Fruit fly (Drosophila melanogaster) whole organism, embryonic: ENCODE measurements around the gene msps.

ENCODE experiments used
- Bdp1 ChIP-seq: fragments of 200-800 bp; sonication (Bioruptor generic); optimal IDR thresholded peaks from 3 replicates; lab custom pipeline; 2016; ENCODE audit warnings: missing biosample characterization, missing genetic modification characterization
- Blimp-1 ChIP-seq: fragments of 200-800 bp; sonication (Bioruptor generic); optimal IDR thresholded peaks from 3 replicates; lab custom pipeline; 2018; ENCODE audit warnings: missing biosample characterization, missing genetic modification characterization, mild to moderate bottlenecking, moderate library complexity, missing genetic modification reagents
- CG1233 ChIP-seq: fragments of 200-800 bp; sonication (Bioruptor generic); optimal IDR thresholded peaks from 4 replicates; lab custom pipeline; 2018; ENCODE audit warnings: missing biosample characterization, mild to moderate bottlenecking, missing genetic modification characterization
- CG12769 ChIP-seq: fragments of 200-800 bp; sonication (Bioruptor generic); optimal IDR thresholded peaks from 2 replicates; lab custom pipeline; 2019; ENCODE audit warnings: missing biosample characterization, mild to moderate bottlenecking, missing genetic modification characterization, moderate library complexity
- CG12942 ChIP-seq: fragments of 200-800 bp; sonication (Bioruptor generic); optimal IDR thresholded peaks from 3 replicates; lab custom pipeline; 2016; ENCODE audit warnings: missing biosample characterization, missing genetic modification characterization
- CG13296 ChIP-seq: fragments of 200-800 bp; sonication (Bioruptor generic); optimal IDR thresholded peaks from 3 replicates; lab custom pipeline; 2018; ENCODE audit warnings: missing biosample characterization, mild to moderate bottlenecking, missing genetic modification characterization
- CG13424 ChIP-seq: fragments of 200-800 bp; sonication (Bioruptor generic); optimal IDR thresholded peaks from 2 replicates; lab custom pipeline; 2019; ENCODE audit warnings: missing biosample characterization, mild to moderate bottlenecking, missing genetic modification characterization, moderate library complexity
- CG14965 ChIP-seq: fragments of 200-800 bp; sonication (Bioruptor generic); optimal IDR thresholded peaks from 2 replicates; lab custom pipeline; 2016; ENCODE audit warnings: missing biosample characterization, missing genetic modification characterization, borderline replicate concordance
- CG15073 ChIP-seq: fragments of 200-800 bp; sonication (Bioruptor generic); optimal IDR thresholded peaks from 2 replicates; lab custom pipeline; 2016; ENCODE audit warnings: missing biosample characterization, missing genetic modification characterization
- CG17359 ChIP-seq: fragments of 200-800 bp; sonication (Bioruptor generic); optimal IDR thresholded peaks from 3 replicates; lab custom pipeline; 2018; ENCODE audit warnings: missing biosample characterization, mild to moderate bottlenecking, missing genetic modification characterization, moderate library complexity
- CG17612 ChIP-seq: fragments of 200-800 bp; sonication (Bioruptor generic); IDR thresholded peaks from 2 replicates; pipeline ENCODE4 v1.3.6; 2022; ENCODE audit warnings: missing biosample characterization, missing genetic modification characterization
- CG18476 ChIP-seq: fragments of 200-800 bp; sonication (Bioruptor generic); optimal IDR thresholded peaks from 2 replicates; lab custom pipeline; 2016; ENCODE audit warnings: missing biosample characterization, mild to moderate bottlenecking, missing genetic modification characterization
- CG31224 ChIP-seq: fragments of 200-800 bp; sonication (Bioruptor generic); IDR thresholded peaks from 2 replicates; pipeline ENCODE4 v1.3.6; 2022; ENCODE audit warnings: missing biosample characterization, missing genetic modification characterization
- CG34224 ChIP-seq: fragments of 200-800 bp; sonication (Bioruptor generic); IDR thresholded peaks from 3 replicates; pipeline ENCODE4 v1.3.6; 2022; ENCODE audit warnings: missing biosample characterization, missing genetic modification characterization; ENCODE audit not compliant: partially characterized antibody
- CG3838 ChIP-seq: fragments of 200-800 bp; sonication (Bioruptor generic); optimal IDR thresholded peaks from 3 replicates; lab custom pipeline; 2016; ENCODE audit warnings: missing biosample characterization, missing genetic modification characterization
- CG4707 ChIP-seq: fragments of 200-800 bp; sonication (Bioruptor generic); optimal IDR thresholded peaks from 2 replicates; lab custom pipeline; 2018; ENCODE audit warnings: missing biosample characterization, mild to moderate bottlenecking, missing genetic modification characterization, moderate library complexity
- CG6254 ChIP-seq: fragments of 200-800 bp; sonication (Bioruptor generic); optimal IDR thresholded peaks from 3 replicates; lab custom pipeline; 2017; ENCODE audit warnings: mild to moderate bottlenecking, missing biosample characterization, missing genetic modification reagents, missing genetic modification characterization
- CG6272 ChIP-seq: fragments of 200-800 bp; sonication (Bioruptor generic); IDR thresholded peaks from 2 replicates; pipeline ENCODE4 v1.3.6; 2022; ENCODE audit warnings: missing biosample characterization, missing genetic modification characterization
- CG6689 ChIP-seq: fragments of 200-800 bp; sonication (Bioruptor generic); IDR thresholded peaks from 2 replicates; pipeline ENCODE4 v1.3.6; 2022; ENCODE audit warnings: missing biosample characterization, missing genetic modification characterization
- CG7786 ChIP-seq: fragments of 200-800 bp; sonication (Bioruptor generic); optimal IDR thresholded peaks from 2 replicates; lab custom pipeline; 2016; ENCODE audit warnings: missing biosample characterization, missing genetic modification characterization
- CG8281 ChIP-seq: fragments of 200-800 bp; sonication (Bioruptor generic); optimal IDR thresholded peaks from 2 replicates; lab custom pipeline; 2018; ENCODE audit warnings: missing biosample characterization, mild to moderate bottlenecking, missing genetic modification characterization, moderate library complexity
- CG8478 ChIP-seq: fragments of >200 bp; optimal IDR thresholded peaks from 2 replicates; lab custom pipeline; 2018
- Dip3 ChIP-seq: fragments of 200-800 bp; sonication (Bioruptor generic); optimal IDR thresholded peaks from 3 replicates; lab custom pipeline; 2016; ENCODE audit warnings: missing biosample characterization, missing genetic modification characterization
- Dp ChIP-seq: fragments of 200-800 bp; sonication (Bioruptor generic); optimal IDR thresholded peaks from 2 replicates; lab custom pipeline; 2018; ENCODE audit warnings: missing biosample characterization, mild to moderate bottlenecking, missing genetic modification characterization, moderate library complexity
- Drgx ChIP-seq: fragments of 200-800 bp; sonication (Bioruptor generic); IDR thresholded peaks from 2 replicates; pipeline ENCODE4 v1.3.6; 2022; ENCODE audit warnings: missing biosample characterization, missing genetic modification characterization
- Fer1 ChIP-seq: fragments of 200-800 bp; sonication (Bioruptor generic); optimal IDR thresholded peaks from 2 replicates; lab custom pipeline; 2017; ENCODE audit warnings: missing biosample characterization, mild to moderate bottlenecking, missing genetic modification characterization
- GATAe ChIP-seq: fragments of 200-800 bp; sonication (Bioruptor generic); conservative IDR thresholded peaks from 2 replicates; pipeline ENCODE4 v1.3.6; 2022; ENCODE audit warnings: missing biosample characterization, missing genetic modification characterization
- Hr3 ChIP-seq: fragments of 200-800 bp; sonication (Bioruptor generic); optimal IDR thresholded peaks from 3 replicates; lab custom pipeline; 2016; ENCODE audit warnings: missing biosample characterization, missing genetic modification characterization
- Rfx ChIP-seq: fragments of 200-800 bp; sonication (Bioruptor generic); IDR thresholded peaks from 2 replicates; pipeline ENCODE4 v1.3.6; 2022; ENCODE audit warnings: missing biosample characterization, missing genetic modification characterization
- Sox102F ChIP-seq: fragments of 200-800 bp; sonication (Bioruptor generic); optimal IDR thresholded peaks from 2 replicates; lab custom pipeline; 2018; ENCODE audit warnings: missing biosample characterization, mild to moderate bottlenecking, missing genetic modification characterization, moderate library complexity
- Sry-β ChIP-seq: fragments of 200-800 bp; sonication (Bioruptor generic); optimal IDR thresholded peaks from 2 replicates; lab custom pipeline; 2018; ENCODE audit warnings: missing biosample characterization, mild to moderate bottlenecking, missing genetic modification characterization, moderate library complexity
- Xrp1 ChIP-seq: fragments of 200-800 bp; sonication (Bioruptor generic); IDR thresholded peaks from 2 replicates; pipeline ENCODE4 v1.3.6; 2022; ENCODE audit warnings: missing biosample characterization, missing genetic modification characterization
- bcd ChIP-seq: fragments of 200-800 bp; sonication (Bioruptor generic); optimal IDR thresholded peaks from 2 replicates; lab custom pipeline; 2017; ENCODE audit warnings: missing biosample characterization, mild to moderate bottlenecking, missing genetic modification characterization
- cad ChIP-seq: fragments of >200 bp; optimal IDR thresholded peaks from 2 replicates; lab custom pipeline; 2017; ENCODE audit warnings: missing biosample characterization, missing genetic modification characterization
- cas ChIP-seq: fragments of 200-800 bp; sonication (Bioruptor generic); IDR thresholded peaks from 2 replicates; pipeline ENCODE4 v1.3.6; 2022; ENCODE audit warnings: missing biosample characterization, missing genetic modification characterization
- caup ChIP-seq: fragments of 200-800 bp; sonication (Bioruptor generic); optimal IDR thresholded peaks from 3 replicates; lab custom pipeline; 2017; ENCODE audit warnings: missing biosample characterization, mild to moderate bottlenecking, missing genetic modification characterization, moderate library complexity; ENCODE audit not compliant: severe bottlenecking
- chn ChIP-seq: fragments of 200-800 bp; sonication (Bioruptor generic); optimal IDR thresholded peaks from 2 replicates; lab custom pipeline; 2016; ENCODE audit warnings: missing biosample characterization, missing genetic modification characterization
- dmrt99B ChIP-seq: fragments of 200-800 bp; sonication (Bioruptor generic); optimal IDR thresholded peaks from 2 replicates; lab custom pipeline; 2018; ENCODE audit warnings: missing biosample characterization, mild to moderate bottlenecking, missing genetic modification characterization, moderate library complexity
- fd96Cb ChIP-seq: fragments of 200-800 bp; sonication (Bioruptor generic); optimal IDR thresholded peaks from 2 replicates; lab custom pipeline; 2018; ENCODE audit warnings: missing biosample characterization, mild to moderate bottlenecking, missing genetic modification characterization, moderate library complexity
- gcm2 ChIP-seq: fragments of 200-800 bp; sonication (Bioruptor generic); optimal IDR thresholded peaks from 2 replicates; lab custom pipeline; 2016; ENCODE audit warnings: missing biosample characterization, missing genetic modification characterization
- gsb-n ChIP-seq: fragments of 200-800 bp; sonication (Bioruptor generic); optimal IDR thresholded peaks from 3 replicates; lab custom pipeline; 2018; ENCODE audit warnings: missing biosample characterization, mild to moderate bottlenecking, missing genetic modification characterization
- h ChIP-seq: fragments of >200 bp; optimal IDR thresholded peaks from 2 replicates; lab custom pipeline; 2017
- inv ChIP-seq: fragments of 200-800 bp; sonication (Bioruptor generic); IDR thresholded peaks from 2 replicates; pipeline ENCODE4 v1.3.6; 2022; ENCODE audit warnings: missing biosample characterization, missing genetic modification characterization; ENCODE audit not compliant: partially characterized antibody
- lov ChIP-seq, 2 experiments: fragments of 200-800 bp in 1 of 2; fragments of >200 bp in 1 of 2; sonication (Bioruptor generic) in 1 of 2; IDR thresholded peaks in 1 of 2; optimal IDR thresholded peaks in 1 of 2; 2 replicates in 1 of 2; 3 replicates in 1 of 2; pipeline versions ENCODE4 v1.3.6 to Lab custom; 2017 to 2022; ENCODE audit warnings: missing biosample characterization in 1 of 2, missing genetic modification characterization in 1 of 2
- nau ChIP-seq: fragments of 200-800 bp; sonication (Bioruptor generic); optimal IDR thresholded peaks from 3 replicates; lab custom pipeline; 2017; ENCODE audit warnings: missing biosample characterization, mild to moderate bottlenecking, missing genetic modification characterization, missing genetic modification reagents
- nerfin-1 ChIP-seq: fragments of 200-800 bp; sonication (Bioruptor generic); optimal IDR thresholded peaks from 3 replicates; lab custom pipeline; 2019; ENCODE audit warnings: missing biosample characterization, mild to moderate bottlenecking, missing genetic modification characterization, moderate library complexity
- onecut ChIP-seq: fragments of 200-800 bp; sonication (Bioruptor generic); IDR thresholded peaks from 2 replicates; pipeline ENCODE4 v1.3.6; 2022; ENCODE audit warnings: missing biosample characterization, missing genetic modification characterization
- pho ChIP-seq: fragments of 200-800 bp; sonication (Bioruptor generic); optimal IDR thresholded peaks from 2 replicates; lab custom pipeline; 2016; ENCODE audit warnings: missing biosample characterization, missing genetic modification characterization
- prd ChIP-seq, 3 experiments: fragments of >200 bp in 2 of 3; fragments of 200-800 bp in 1 of 3; sonication (Bioruptor generic) in 1 of 3; optimal IDR thresholded peaks in 2 of 3; IDR thresholded peaks in 1 of 3; 2 replicates in 2 of 3; 3 replicates in 1 of 3; pipeline versions ENCODE4 v1.3.6 to Lab custom; 2017 to 2022; ENCODE audit warnings: missing biosample characterization in 1 of 3, missing genetic modification characterization in 1 of 3
- stc ChIP-seq: fragments of 200-800 bp; sonication (Bioruptor generic); IDR thresholded peaks from 2 replicates; pipeline ENCODE4 v1.3.6; 2022; ENCODE audit warnings: missing biosample characterization, missing genetic modification characterization

msps gene

DNA sequence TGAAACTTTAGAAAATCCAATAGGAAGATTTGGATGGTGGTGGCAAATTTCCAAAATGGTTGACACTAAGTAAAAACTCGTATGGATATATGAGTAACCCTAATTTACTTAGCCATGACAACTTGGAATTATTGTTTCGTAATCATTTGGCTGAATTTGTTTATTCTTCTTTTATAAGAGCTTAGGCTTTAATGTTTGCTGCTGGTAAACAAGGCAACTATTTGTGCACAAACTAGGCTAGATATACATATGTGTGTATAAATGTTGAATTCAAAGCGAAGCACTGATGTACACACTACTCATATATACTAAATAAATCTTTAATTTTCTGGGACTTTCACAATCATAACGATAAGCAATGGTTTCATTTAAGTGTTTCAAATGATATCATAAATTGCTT is 44.7 kb upstream of the msps start (continued):
- TF ChIP-seq CG1233 (GFP tag; lab: Kevin White, UChicago): peak; percentile 65
- TF ChIP-seq CG3838 (GFP tag; lab: Kevin White, UChicago): no peak
- TF ChIP-seq CG31224: no peak
- no peak for TF ChIP-seq CG17612 (GFP tag; lab: Robert Waterston, UW)
- TF ChIP-seq Fer1 (GFP tag; lab: Kevin White, UChicago): peak; percentile 58
- TF ChIP-seq CG8478 (lab: Kevin White, UChicago): no peak
- TF ChIP-seq bcd (GFP tag; lab: Kevin White, UChicago): peak; percentile 14
- TF ChIP-seq fd96Cb (tag; lab: Kevin White, UChicago): peak; percentile 20
- TF ChIP-seq gsb-n (tag; lab: Kevin White, UChicago): peak; percentile 48
- TF ChIP-seq nerfin-1 (tag; lab: Kevin White, UChicago): peak; percentile 70
- TF ChIP-seq lov (optimal IDR thresholded peaks at IDR 0.05; lab: Kevin White, UChicago): no peak
- no peak for TF ChIP-seq lov (GFP tag; IDR thresholded peaks at IDR 0.05; lab: Robert Waterston, UW)
- TF ChIP-seq Sry-β (GFP tag; lab: Kevin White, UChicago): peak; percentile 40
- no peak for TF ChIP-seq stc
- TF ChIP-seq CG6254 (GFP tag; lab: Kevin White, UChicago): peak; percentile 41
- TF ChIP-seq pho (GFP tag; lab: Kevin White, UChicago): no peak
- TF ChIP-seq CG18476 (GFP tag; lab: Kevin White, UChicago): peak; percentile 4
- TF ChIP-seq CG7786 (GFP tag; lab: Kevin White, UChicago): no peak
- TF ChIP-seq chn: no peak
- no peak for TF ChIP-seq Rfx (GFP tag; lab: Robert Waterston, UW)
- TF ChIP-seq h: no peak
- TF ChIP-seq CG12769 (tag; lab: Kevin White, UChicago): peak; percentile 28
- TF ChIP-seq CG15073 (GFP tag; lab: Kevin White, UChicago): no peak
- peak; percentile 43 for TF ChIP-seq dmrt99B (tag; lab: Kevin White, UChicago)
- no peak for TF ChIP-seq CG34224 (GFP tag; lab: Robert Waterston, UW)
- TF ChIP-seq CG13296 (GFP tag; lab: Kevin White, UChicago): peak; percentile 69
- peak; percentile 47 for TF ChIP-seq CG4707 (GFP tag; lab: Kevin White, UChicago)
- peak; percentile 26 for TF ChIP-seq nau (GFP tag; lab: Kevin White, UChicago)
- no peak; the same call in 1 of the 2 replicates for TF ChIP-seq GATAe (GFP tag; lab: Robert Waterston, UW)
- TF ChIP-seq inv (GFP tag; lab: Robert Waterston, UW): no peak
- TF ChIP-seq prd (optimal IDR thresholded peaks at IDR 0.05; lab: Kevin White, UChicago): no peak
- no peak for TF ChIP-seq prd (GFP tag; IDR thresholded peaks at IDR 0.05; lab: Robert Waterston, UW)
- no peak for TF ChIP-seq gcm2 (GFP tag; lab: Kevin White, UChicago)
- TF ChIP-seq CG14965: no peak
- no peak for TF ChIP-seq Bdp1 (GFP tag; lab: Kevin White, UChicago)
- no peak for TF ChIP-seq Dp (GFP tag; lab: Kevin White, UChicago)
- no peak for TF ChIP-seq cad (GFP tag; lab: Kevin White, UChicago)
- TF ChIP-seq cas (GFP tag; lab: Robert Waterston, UW): no peak
- peak; percentile 51 for TF ChIP-seq CG13424 (tag; lab: Kevin White, UChicago)
- no peak for TF ChIP-seq CG12942 (GFP tag; lab: Kevin White, UChicago)
- 0 out of 2 replicates have a peak, but pooled peaks have one; percentile 20 for TF ChIP-seq Xrp1
- peak; percentile 43 for TF ChIP-seq CG8281 (tag; lab: Kevin White, UChicago)
- peak; percentile 29 for TF ChIP-seq caup (GFP tag; lab: Kevin White, UChicago)
- TF ChIP-seq Drgx (GFP tag; lab: Robert Waterston, UW): no peak
- 0 out of 2 replicates have a peak, but pooled peaks have one; percentile 14 for TF ChIP-seq onecut (GFP tag; lab: Robert Waterston, UW)
- no peak for TF ChIP-seq CG6272
- TF ChIP-seq Blimp-1: peak; percentile 65
- TF ChIP-seq Hr3 (GFP tag; lab: Kevin White, UChicago): no peak
- peak; percentile 60 for TF ChIP-seq Sox102F (GFP tag; lab: Kevin White, UChicago)
- TF ChIP-seq CG17359 (tag; lab: Kevin White, UChicago): peak; percentile 74
- TF ChIP-seq CG6689: no peak
- TF ChIP-seq Dip3: no peak
